Worm (Caenorhabditis elegans) whole organism, dauer: ENCODE data around the gene skr-13.
"Not testable (repeated sequence)": the region's sequence is repeated elsewhere in the genome, so short reads cannot be mapped to it uniquely, and the experiment has no call there.

Experiments used
- unc-62 ChIP-seq: sonication (generic microtip); optimal IDR thresholded peaks from 2 replicates; lab custom pipeline; 2017; ENCODE audit warnings: missing biosample characterization, missing genetic modification reagents, missing genetic modification characterization

The skr-13 gene

DNA sequence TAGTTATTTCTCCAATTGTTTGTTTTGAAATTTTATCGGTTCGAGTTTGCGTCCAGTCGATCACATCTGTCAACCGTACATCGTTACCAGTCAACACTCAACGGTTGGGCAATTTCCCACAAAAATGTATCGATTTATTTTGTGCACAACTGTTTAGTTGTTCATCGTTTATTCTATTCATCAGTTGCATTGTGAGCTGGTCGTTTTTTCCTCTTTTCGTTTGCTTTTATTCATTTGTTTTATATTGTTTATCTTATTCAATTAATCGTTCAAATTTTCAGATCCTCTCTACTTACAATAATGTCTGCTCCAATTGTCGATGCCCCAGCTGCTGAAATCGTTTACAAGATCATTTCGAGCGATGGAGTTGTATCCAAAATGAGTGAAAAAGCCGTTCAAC is 4.6 kb upstream of the skr-13 start, which contains the start of gene skr-12:
Gene skr-12 (plus strand): TSS at position 301 of the 400 bp plus-strand sequence.
- TF ChIP-seq unc-62 (GFP tag; lab: Kevin White, UChicago), result no peak

- TF ChIP-seq unc-62 (GFP tag; lab: Kevin White, UChicago), result not testable (repeated sequence)
Measured at ce11 chrIV:17165734-17166133, 3.3 kb upstream of the skr-13 start, which contains the start of gene skr-8. Gene skr-8 (minus strand): TSS chrIV:17165834.

ce11 chrIV:17163273-17163672 is 858 bp upstream of the skr-13 start, which contains the start of gene skr-9:
Gene skr-9 (plus strand): TSS chrIV:17163573.
- TF ChIP-seq unc-62 (GFP tag; lab: Kevin White, UChicago), result not testable (repeated sequence)

DNA sequence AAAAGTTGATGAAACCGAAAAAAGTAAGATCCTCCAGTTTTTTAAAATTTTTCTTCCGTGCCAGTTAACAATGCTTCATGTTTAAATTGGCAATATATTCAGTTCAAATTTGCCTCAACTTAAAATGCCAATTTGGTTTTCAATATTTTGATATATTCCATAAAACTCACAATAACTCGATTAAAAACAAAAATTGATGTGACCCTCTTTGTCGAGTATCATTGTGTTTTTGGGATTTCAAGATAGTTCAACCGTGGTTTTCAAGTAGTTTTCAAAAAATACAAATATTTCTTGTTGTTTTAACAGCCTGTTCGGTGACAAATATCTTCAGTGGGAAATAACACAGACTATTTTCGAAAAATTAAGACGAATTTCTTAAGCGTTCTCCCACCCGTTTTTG is 9.4 kb downstream of the skr-13 start:
- TF ChIP-seq unc-62 (GFP tag; lab: Kevin White, UChicago), result no peak

ce11 chrIV:17150871-17151270 is 11.5 kb downstream of the skr-13 start, which contains the start of gene Y116A8C.40:
Gene Y116A8C.40 (minus strand): TSS chrIV:17150971.
- no peak for TF ChIP-seq unc-62 (GFP tag; lab: Kevin White, UChicago)

DNA sequence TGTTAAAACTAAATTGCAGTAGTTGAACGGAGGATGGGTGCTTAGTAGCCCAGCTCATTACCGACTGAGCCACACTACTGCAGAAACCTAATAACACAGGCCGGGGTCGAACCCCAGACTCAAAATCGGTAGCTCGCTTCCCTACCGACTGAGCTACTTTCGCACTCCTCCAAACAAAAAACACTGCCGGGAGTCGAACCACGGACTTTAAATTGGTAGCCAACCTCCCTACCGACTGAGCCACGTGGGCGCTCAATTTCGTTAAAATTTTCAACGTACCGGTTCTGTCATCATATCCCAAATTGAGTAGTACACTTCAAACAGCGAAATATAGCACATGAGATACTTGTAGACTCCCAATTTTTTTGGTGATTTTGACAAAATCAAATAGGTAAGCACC is 12.0 kb downstream of the skr-13 start:
- no peak for TF ChIP-seq unc-62 (GFP tag; lab: Kevin White, UChicago)

- no peak for TF ChIP-seq unc-62 (GFP tag; lab: Kevin White, UChicago)
Measured at ce11 chrIV:17131035-17131595, 31.3 kb downstream of the skr-13 start, which contains the start of the genes Y116A8C.37 and Y116A8C.38. Gene Y116A8C.37 (minus strand): TSS chrIV:17131135. Gene Y116A8C.38 (plus strand): TSS chrIV:17131545.

- no peak for TF ChIP-seq unc-62 (GFP tag; lab: Kevin White, UChicago)
Measured at ce11 chrIV:17126512-17126911, 35.9 kb downstream of the skr-13 start.

DNA sequence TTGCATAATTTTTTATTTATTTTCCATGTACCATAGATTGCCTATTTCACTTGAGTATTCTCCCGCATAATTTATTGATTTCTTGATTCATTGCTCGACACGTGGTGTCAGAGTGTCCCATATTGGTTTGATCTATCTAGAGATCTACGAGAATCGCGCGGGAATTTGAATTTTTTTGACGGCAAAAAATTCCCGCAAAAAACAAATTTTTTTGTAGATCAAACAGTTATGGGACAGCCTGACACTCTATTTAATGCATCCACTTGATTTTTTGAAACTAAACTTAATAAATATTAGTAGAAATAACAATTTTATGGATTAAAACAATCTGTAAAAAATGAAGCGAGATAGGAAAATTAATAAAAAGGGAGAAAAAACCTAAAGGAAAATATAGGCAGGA is 36.4 kb downstream of the skr-13 start:
- TF ChIP-seq unc-62 (GFP tag; lab: Kevin White, UChicago), result no peak

DNA sequence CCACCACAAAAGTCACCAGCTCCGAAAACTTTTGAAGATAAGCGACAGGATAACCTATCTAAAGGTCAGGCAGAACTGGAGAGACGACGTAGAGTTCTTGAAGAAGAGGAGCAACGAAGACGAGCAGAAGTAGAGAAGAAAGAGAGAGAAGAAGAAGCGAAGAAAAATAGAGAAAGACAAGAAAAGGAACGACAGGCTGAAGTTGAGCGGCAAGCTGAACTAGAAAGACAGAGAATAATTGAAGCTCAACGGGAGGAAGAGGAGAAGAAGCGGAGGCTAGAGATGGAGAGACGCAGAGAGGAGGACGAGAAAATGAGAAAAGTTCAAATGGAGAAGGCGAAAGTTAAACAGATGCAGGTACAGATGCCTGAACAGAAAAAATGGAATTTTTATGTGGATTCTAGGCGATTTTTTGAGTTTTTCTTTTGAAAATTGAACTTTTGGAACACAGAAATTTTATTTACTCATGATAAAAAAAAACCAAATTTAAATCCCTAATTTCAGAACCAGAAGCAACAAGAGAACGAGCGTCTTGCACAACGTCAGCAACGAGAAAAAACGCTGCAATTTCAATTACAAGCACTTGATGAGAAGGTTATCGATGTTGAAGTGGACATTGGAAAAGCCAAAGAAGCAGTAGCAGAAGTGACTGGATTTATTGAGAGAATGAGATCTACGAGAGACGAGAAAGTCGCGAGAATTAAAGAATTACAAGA is 41.2 kb downstream of the skr-13 start:
- no peak for TF ChIP-seq unc-62 (GFP tag; lab: Kevin White, UChicago)

- TF ChIP-seq unc-62 (GFP tag; lab: Kevin White, UChicago), result no peak
Measured at ce11 chrIV:17118987-17119732, 43.3 kb downstream of the skr-13 start, which contains the start of gene itsn-1. Gene itsn-1 (plus strand): TSS chrIV:17119682.

ce11 chrIV:17118585-17118984 is 43.8 kb downstream of the skr-13 start, which contains the start of gene uaf-2:
Gene uaf-2 (minus strand): TSS chrIV:17118767.
- no peak for TF ChIP-seq unc-62 (GFP tag; lab: Kevin White, UChicago)

DNA sequence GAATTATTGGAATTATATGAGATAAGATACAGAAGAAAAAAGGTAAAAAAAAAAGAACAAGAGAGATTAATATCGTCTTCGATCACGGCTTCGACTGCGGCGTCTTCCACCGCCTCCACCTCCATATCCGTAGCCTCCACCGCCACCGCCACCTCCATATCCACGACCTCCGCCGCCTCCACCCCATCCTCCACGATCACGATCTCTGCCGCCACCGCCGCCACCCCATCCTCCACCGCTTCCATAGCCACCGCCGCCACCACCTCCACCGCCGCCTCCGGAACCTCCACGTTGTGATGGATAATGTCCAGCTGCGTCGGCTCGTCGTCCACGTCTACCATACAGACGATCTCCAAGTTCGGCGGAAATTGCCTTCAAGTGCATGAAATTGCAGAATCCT is 45.6 kb downstream of the skr-13 start:
- no peak for TF ChIP-seq unc-62 (GFP tag; lab: Kevin White, UChicago)

ce11 chrIV:17116345-17116744 is 46.1 kb downstream of the skr-13 start, which contains the start of gene cyn-13:
Gene cyn-13 (minus strand): TSS chrIV:17116657.
- no peak for TF ChIP-seq unc-62 (GFP tag; lab: Kevin White, UChicago)
